Worm (Caenorhabditis elegans): ENCODE results near the gene srsx-35.

Gene srsx-35

DNA sequence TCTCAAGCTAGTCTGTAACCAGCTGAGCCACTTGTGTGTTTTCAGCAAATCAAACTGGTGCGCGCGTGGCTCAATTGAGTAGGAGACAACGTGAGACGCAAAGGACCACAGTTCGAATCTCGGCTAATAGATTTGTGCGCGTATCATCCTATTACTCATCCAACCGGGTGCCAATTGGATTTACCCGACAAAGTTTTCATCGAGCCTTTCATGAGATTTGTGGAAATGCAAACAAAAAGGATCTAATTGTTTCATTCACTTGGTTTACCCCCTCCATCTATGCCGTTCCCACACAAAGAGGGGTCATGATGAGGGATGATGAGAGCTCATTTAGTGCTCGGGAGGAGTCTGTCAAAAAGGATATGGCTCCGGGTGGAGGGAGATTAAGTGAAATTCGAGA lies 26.0 kb upstream of the srsx-35 start:
- TF ChIP-seq nhr-237 (tag; optimal IDR thresholded peaks at IDR 0.05) (no peak), elt-2 (tag; optimal IDR thresholded peaks at IDR 0.05) (no peak), elt-3 (tag; optimal IDR thresholded peaks at IDR 0.05) (no peak), snpc-4 (tag; optimal IDR thresholded peaks at IDR 0.05) (no peak), nhr-25 (tag; optimal IDR thresholded peaks at IDR 0.05) (no peak)

DNA sequence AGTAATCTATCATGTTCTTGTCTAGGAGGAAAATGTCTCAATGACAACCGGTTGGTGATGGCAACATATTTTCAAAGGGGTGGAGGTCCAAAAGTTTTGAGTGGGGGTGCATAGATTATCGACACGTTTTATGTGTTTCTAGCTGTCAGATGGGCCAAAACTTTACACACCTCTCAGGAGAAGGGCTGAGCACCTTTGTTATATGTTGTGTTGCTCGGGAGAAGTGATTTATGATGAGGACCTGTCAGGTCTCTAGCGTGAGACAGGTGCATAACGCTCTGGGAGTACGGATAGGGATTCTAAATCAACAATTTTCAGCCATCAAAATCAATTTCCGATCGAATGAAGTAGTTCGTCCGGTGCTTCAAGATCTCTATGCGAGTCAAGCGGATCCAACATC lies 24.6 kb upstream of the srsx-35 start:
- TF ChIP-seq elt-1 (tag; optimal IDR thresholded peaks at IDR 0.05): no peak
- no peak for TF ChIP-seq hmg-11 (tag; optimal IDR thresholded peaks at IDR 0.05)
- TF ChIP-seq nhr-77 (tag; optimal IDR thresholded peaks at IDR 0.05): no peak
- TF ChIP-seq tbx-2 (tag; optimal IDR thresholded peaks at IDR 0.05): no peak

DNA sequence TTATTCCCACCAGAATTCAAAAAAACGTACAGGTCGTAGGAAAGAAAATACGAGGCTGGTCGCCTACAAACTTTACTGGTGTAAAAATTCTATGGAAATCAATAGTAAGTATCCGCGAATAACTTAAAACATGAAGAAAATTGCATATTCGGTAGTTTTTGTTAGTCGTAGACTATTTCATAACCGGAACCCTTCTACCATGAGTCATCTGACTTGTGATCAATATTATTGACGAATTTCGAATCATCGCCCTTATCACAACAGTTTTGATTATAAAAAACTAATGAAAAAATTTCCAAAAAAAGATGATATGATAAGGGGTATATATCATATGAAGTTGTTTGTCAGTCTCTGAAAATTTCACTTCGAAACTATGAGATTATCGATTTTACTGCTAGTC lies 21.2 kb upstream of the srsx-35 start, which contains the start of gene W01F3.2:
Gene W01F3.2, plus strand, starts transcription at position 301 of the 400 bp plus-strand sequence.
- TF ChIP-seq elt-3 (tag; optimal IDR thresholded peaks at IDR 0.05): no peak
- TF ChIP-seq nhr-11 (tag; optimal IDR thresholded peaks at IDR 0.05): no peak
- TF ChIP-seq fos-1 (tag; optimal IDR thresholded peaks at IDR 0.05): no peak
- no peak for TF ChIP-seq zag-1 (tag; optimal IDR thresholded peaks at IDR 0.05)
- no peak for TF ChIP-seq ceh-82 (tag; optimal IDR thresholded peaks at IDR 0.05)
- TF ChIP-seq nhr-237 (tag; optimal IDR thresholded peaks at IDR 0.05): no peak

DNA sequence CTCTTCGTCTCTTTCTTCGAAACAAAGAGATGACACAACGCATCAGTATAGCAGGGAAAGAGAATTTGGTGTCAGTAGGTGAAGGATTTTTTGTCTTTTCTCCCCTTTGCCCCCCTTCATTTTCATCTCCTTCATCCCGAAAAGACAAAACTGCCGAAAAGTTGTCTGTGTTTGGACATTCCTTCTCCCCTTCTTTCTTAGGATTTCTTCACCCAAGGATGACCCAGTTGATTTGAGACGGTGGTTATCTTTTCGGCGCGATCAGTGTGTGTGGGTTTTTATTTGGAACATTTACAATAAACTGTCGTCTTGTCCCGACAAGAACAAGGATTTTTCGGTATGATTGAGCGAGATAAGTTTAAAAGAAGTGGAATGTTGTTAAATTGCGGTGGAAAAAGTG lies 18.7 kb upstream of the srsx-35 start:
- peak; percentile 74 for TF ChIP-seq nhr-23 (tag; optimal IDR thresholded peaks at IDR 0.05)
- no peak for TF ChIP-seq ceh-9 (tag; optimal IDR thresholded peaks at IDR 0.05)

DNA sequence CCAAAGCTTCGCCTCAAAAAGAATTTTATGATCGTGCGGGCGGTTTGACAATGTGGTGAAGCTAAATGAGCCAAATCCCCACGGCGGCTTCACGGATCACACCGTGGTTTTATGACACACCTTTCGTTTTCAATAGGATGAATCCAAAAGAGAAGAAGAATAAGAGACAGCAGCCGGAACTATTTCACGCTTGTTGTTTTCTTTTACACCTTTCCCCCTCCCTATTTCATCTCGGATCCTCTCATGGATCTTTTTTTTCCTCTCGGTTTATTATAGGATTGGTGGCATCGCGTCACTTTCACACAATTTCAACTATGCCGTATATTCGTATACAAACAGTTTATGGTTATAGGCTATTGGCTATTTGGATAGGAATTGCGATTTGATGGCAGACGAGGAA lies 17.5 kb upstream of the srsx-35 start:
- no peak for TF ChIP-seq daf-12 (tag; optimal IDR thresholded peaks at IDR 0.05)
- TF ChIP-seq mdl-1 (tag; optimal IDR thresholded peaks at IDR 0.05): no peak
- no peak for TF ChIP-seq elt-1 (tag; optimal IDR thresholded peaks at IDR 0.05)
- TF ChIP-seq snpc-4 (tag; optimal IDR thresholded peaks at IDR 0.05): no peak
- no peak for TF ChIP-seq ceh-9 (tag; optimal IDR thresholded peaks at IDR 0.05)
- no peak for TF ChIP-seq nhr-11 (tag; optimal IDR thresholded peaks at IDR 0.05)
- TF ChIP-seq skn-1 (tag; optimal IDR thresholded peaks at IDR 0.05): no peak
- TF ChIP-seq ztf-4 (tag; optimal IDR thresholded peaks at IDR 0.05): no peak
- TF ChIP-seq fkh-10 (GFP tag; optimal IDR thresholded peaks at IDR 0.05): no peak
- no peak for TF ChIP-seq R02D3.7 (tag; optimal IDR thresholded peaks at IDR 0.05)
- TF ChIP-seq pha-4 (tag; optimal IDR thresholded peaks at IDR 0.05): no peak
- no peak for TF ChIP-seq ceh-28 (tag; optimal IDR thresholded peaks at IDR 0.05)
- TF ChIP-seq elt-2 (tag; optimal IDR thresholded peaks at IDR 0.05): no peak
- no peak for TF ChIP-seq pqm-1 (tag; optimal IDR thresholded peaks at IDR 0.05)

DNA sequence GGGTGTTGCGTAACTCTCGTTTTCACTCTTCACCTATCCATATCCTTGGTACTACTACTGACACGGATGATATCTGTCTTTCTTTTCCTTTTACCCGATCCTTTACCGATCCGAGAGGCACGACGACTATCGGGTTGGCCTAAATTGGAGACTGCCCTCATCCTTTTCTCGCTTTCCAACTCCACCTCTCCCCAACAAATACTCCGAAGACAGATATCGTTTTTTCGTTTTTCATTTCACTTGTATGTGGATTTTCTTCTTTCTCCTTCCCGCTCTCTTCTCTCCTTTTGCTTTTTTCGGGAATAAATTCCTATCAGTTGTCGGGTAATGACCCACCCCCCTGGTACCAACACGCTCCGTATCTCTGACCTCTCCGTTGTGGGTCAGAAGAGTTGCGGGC lies 16.3 kb upstream of the srsx-35 start:
- peak; percentile 37 for TF ChIP-seq nhr-23 (tag; optimal IDR thresholded peaks at IDR 0.05)
- TF ChIP-seq nhr-67 (tag; optimal IDR thresholded peaks at IDR 0.05): no peak
- no peak for TF ChIP-seq daf-12 (tag; optimal IDR thresholded peaks at IDR 0.05)
- TF ChIP-seq mdl-1 (tag; optimal IDR thresholded peaks at IDR 0.05): no peak
- TF ChIP-seq eor-1 (tag; optimal IDR thresholded peaks at IDR 0.05): no peak

DNA sequence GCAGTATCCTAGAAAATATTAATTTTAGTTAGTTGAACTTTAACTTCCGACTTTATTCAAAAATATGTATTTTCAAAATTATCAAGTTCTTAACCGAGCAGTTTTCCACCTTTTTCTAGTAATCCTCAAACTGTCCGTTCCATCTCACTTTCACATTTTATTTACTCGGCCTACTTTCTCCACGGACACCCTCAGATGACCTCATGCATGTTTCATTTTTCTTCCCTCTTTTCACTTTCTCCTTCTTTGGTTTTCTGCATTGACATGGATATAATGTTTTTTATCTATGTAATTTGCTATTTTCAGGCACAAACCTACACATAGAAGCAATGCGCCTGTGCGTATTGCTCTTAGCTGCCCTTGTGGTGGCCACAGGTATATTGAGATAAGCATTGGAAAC lies 14.3 kb upstream of the srsx-35 start, which contains the start of gene mlt-11:
Gene mlt-11, plus strand, starts transcription at position 301 of the 400 bp plus-strand sequence.
- TF ChIP-seq nhr-43 (tag; optimal IDR thresholded peaks at IDR 0.05; ENCODE audit: poor library complexity, severe bottlenecking): no peak
- TF ChIP-seq nfya-1 (tag; optimal IDR thresholded peaks at IDR 0.05; ENCODE audit: insufficient read depth): no peak
- TF ChIP-seq snpc-4 (tag; optimal IDR thresholded peaks at IDR 0.05): no peak
- no peak for TF ChIP-seq nhr-23 (tag; optimal IDR thresholded peaks at IDR 0.05)
- TF ChIP-seq eor-1 (tag; optimal IDR thresholded peaks at IDR 0.05): no peak
- no peak for TF ChIP-seq jun-1 (tag; optimal IDR thresholded peaks at IDR 0.05)
- no peak for TF ChIP-seq nhr-77 (tag; optimal IDR thresholded peaks at IDR 0.05)
- no peak for TF ChIP-seq ceh-82 (tag; optimal IDR thresholded peaks at IDR 0.05)

Data from whole organism, L3 larva.